Fruit fly (Drosophila melanogaster): ENCODE results near the gene Zcchc7.

DNA sequence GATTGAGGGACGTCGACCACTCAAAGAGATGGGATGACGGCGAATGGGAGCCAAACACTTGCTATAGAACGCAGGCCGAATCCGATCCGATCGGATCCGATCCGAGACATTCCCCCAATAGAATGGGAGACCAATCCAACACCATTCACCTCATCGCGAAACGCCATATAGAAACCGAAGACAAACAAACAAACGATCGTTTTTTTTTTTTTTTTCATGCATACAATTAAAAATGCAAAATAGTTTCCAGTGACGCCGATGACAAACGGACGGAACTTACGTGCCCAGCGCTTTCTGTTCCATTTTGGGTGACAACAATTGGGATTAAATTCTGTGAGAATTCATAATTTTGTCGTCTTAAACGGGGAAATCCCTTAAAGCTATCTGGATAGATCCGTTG, 31.2 kb upstream of the Zcchc7 start:
- TF ChIP-seq CG12605 (GFP tag; IDR thresholded peaks at IDR 0.05) (no peak), D1 (tag; optimal IDR thresholded peaks at IDR 0.05) (no peak), CG15710 (tag; optimal IDR thresholded peaks at IDR 0.05) (no peak), Pif1A (GFP tag; optimal IDR thresholded peaks at IDR 0.05) (no peak), gl (tag; optimal IDR thresholded peaks at IDR 0.05) (no peak), rn (GFP tag; IDR thresholded peaks at IDR 0.05) (no peak), CG10348 (GFP tag; IDR thresholded peaks at IDR 0.05) (no peak), CG34367 (tag; optimal IDR thresholded peaks at IDR 0.05) (no peak)

Data from whole organism, pupa.